Worm (Caenorhabditis elegans): ENCODE results near the gene sri-73.

- TF ChIP-seq ceh-100 (GFP tag; IDR thresholded peaks at IDR 0.05), result no peak
- TF ChIP-seq efl-1 (GFP tag; optimal IDR thresholded peaks at IDR 0.05), result no peak
- no peak for TF ChIP-seq sea-2 (GFP tag; IDR thresholded peaks at IDR 0.05)
- TF ChIP-seq egrh-3 (GFP tag; IDR thresholded peaks at IDR 0.05), result no peak
- no peak for TF ChIP-seq B0019.2 (GFP tag; conservative IDR thresholded peaks at IDR 0.05)
- TF ChIP-seq snpc-1.1 (tag; optimal IDR thresholded peaks at IDR 0.05; ENCODE audit: insufficient read depth), result no peak
- no peak for TF ChIP-seq nhr-90 (tag; optimal IDR thresholded peaks at IDR 0.05)
- no peak for TF ChIP-seq F57A8.1 (GFP tag; optimal IDR thresholded peaks at IDR 0.05)
- TF ChIP-seq attf-6 (GFP tag; IDR thresholded peaks at IDR 0.05), result no peak
- no peak for TF ChIP-seq lin-54 (GFP tag; optimal IDR thresholded peaks at IDR 0.05)
- TF ChIP-seq ztf-22 (GFP tag; optimal IDR thresholded peaks at IDR 0.05), result no peak
- no peak for TF ChIP-seq lsy-27 (tag; optimal IDR thresholded peaks at IDR 0.05; ENCODE audit: borderline replicate concordance, insufficient read depth)
- TF ChIP-seq lin-26 (GFP tag; IDR thresholded peaks at IDR 0.05), result no peak
- TF ChIP-seq Y53F4B.3 (GFP tag; IDR thresholded peaks at IDR 0.05), result no peak
Observed at ce11 chrV:536571-536970, 29.3 kb downstream of the sri-73 start, which contains the start of gene C14C6.5.

Measured in whole organism, young adult.